Worm (Caenorhabditis elegans): ENCODE measurements around the gene R01H10.4.

- TF ChIP-seq zip-5 (tag; optimal IDR thresholded peaks at IDR 0.05) (no peak), ama-1 (optimal IDR thresholded peaks at IDR 0.05) (no peak)
These were observed 24.2 kb downstream of the R01H10.4 start, which contains the start of gene pad-2 for ce11 chrIII:10278826-10279225.
